Worm (Caenorhabditis elegans) whole organism, L3 larva: ENCODE measurements around the gene nasp-2.

ENCODE experiments used
- ama-1 ChIP-seq: fragments of 150-350 bp; optimal IDR thresholded peaks from 2 replicates; lab custom pipeline; 2018
- ceh-82 ChIP-seq: fragments of 150-350 bp; optimal IDR thresholded peaks from 2 replicates; lab custom pipeline; 2014; ENCODE audit warnings: missing biosample characterization, missing genetic modification characterization
- elt-3 ChIP-seq, 3 experiments: fragments of 150-350 bp in 1 of 3; sonication (generic microtip) in 2 of 3; optimal IDR thresholded peaks; 2 replicates in 2 of 3; 4 replicates in 1 of 3; lab custom pipeline; 2014 to 2017; ENCODE audit warnings: missing biosample characterization in 3 of 3, missing genetic modification characterization in 3 of 3
- fos-1 ChIP-seq: fragments of 150-350 bp; optimal IDR thresholded peaks from 2 replicates; lab custom pipeline; 2014; ENCODE audit warnings: missing biosample characterization, missing genetic modification characterization
- nhr-28 ChIP-seq: fragments of 150-350 bp; optimal IDR thresholded peaks from 2 replicates; lab custom pipeline; 2014; ENCODE audit warnings: missing biosample characterization, missing genetic modification characterization
- nhr-77 ChIP-seq: fragments of 150-350 bp; optimal IDR thresholded peaks from 2 replicates; lab custom pipeline; 2014; ENCODE audit warnings: missing biosample characterization, missing genetic modification characterization
- skn-1 ChIP-seq: fragments of 150-350 bp; optimal IDR thresholded peaks from 2 replicates; lab custom pipeline; 2014; ENCODE audit warnings: missing biosample characterization, missing genetic modification characterization
- snpc-4 ChIP-seq: fragments of 150-350 bp; optimal IDR thresholded peaks from 2 replicates; lab custom pipeline; 2014; ENCODE audit warnings: missing biosample characterization, missing genetic modification characterization

DNA sequence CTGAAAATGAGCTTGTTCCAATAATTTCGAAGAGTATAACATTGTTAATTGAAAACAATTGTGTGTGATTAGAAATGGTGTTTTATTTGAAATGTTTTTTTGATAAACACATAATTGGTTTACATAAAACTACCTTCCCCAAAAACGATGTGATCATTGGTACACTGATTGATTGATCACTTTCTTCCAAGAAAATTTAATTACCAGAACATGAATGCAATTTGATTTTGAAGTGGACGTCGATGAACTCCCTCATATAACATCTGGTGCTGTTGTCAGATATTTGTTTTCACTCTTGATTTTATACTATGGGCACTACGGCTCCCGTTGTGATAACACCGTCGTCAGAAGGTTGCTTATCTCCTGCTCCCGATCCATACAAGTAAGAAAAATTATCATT is 8.6 kb upstream of the nasp-2 start, which contains the start of gene srh-15:
- no peak for TF ChIP-seq ceh-82 (tag; lab: Kevin White, UChicago)
- TF ChIP-seq skn-1 (tag; lab: Kevin White, UChicago): no peak
- no peak for TF ChIP-seq elt-3 (tag; optimal IDR thresholded peaks at IDR 0.05; lab: Kevin White, UChicago)
- TF ChIP-seq ama-1 (lab: Kevin White, UChicago): no peak
- TF ChIP-seq nhr-77 (tag; lab: Kevin White, UChicago): no peak
- no peak for TF ChIP-seq snpc-4
- TF ChIP-seq fos-1 (tag; lab: Kevin White, UChicago): no peak
- TF ChIP-seq nhr-28 (tag; lab: Kevin White, UChicago): no peak
